Fruit fly (Drosophila melanogaster): Measurements from ENCODE around the gene CG45263.

Gene CG45263

DNA sequence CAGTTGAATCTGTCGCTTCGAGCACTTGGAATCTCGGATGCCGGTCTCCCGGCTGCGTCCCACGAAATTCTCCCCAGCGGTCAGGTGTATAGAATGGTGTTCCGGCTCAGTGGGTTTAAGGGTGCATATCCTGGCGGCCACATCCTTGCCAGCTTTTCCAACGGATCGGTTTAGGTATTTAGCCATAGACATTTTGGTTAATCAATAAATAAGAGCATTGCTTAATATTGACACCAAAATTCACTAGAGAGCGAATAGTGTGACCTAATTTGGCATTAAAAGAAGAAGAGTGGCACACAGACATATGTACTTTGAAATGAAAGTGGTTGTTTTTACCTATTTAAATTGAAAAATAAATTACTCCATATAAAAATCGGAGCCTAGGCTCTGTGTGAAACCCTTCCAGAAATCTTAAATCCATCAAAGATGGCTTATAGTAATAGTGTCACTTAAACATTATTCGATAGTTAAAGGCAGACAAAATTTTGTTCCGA, 134.1 kb downstream of the CG45263 start, which contains the start of the genes PNKP and COX7AL (continued):
- TF ChIP-seq Sry-δ (GFP tag; optimal IDR thresholded peaks at IDR 0.05) (peak; percentile 13), E2f1 (GFP tag; IDR thresholded peaks at IDR 0.05) (no peak), CG18011 (GFP tag; optimal IDR thresholded peaks at IDR 0.05) (no peak), GATAe (GFP tag; conservative IDR thresholded peaks at IDR 0.05) (no peak), Xbp1 (GFP tag; optimal IDR thresholded peaks at IDR 0.05) (no peak), crol (GFP tag; IDR thresholded peaks at IDR 0.05) (no peak), btn (GFP tag; optimal IDR thresholded peaks at IDR 0.05) (no peak), pan (optimal IDR thresholded peaks at IDR 0.05) (no peak), pan (GFP tag; optimal IDR thresholded peaks at IDR 0.05 in 1 of 2, IDR thresholded peaks at IDR 0.05 in 1 of 2) (no peak), amos (GFP tag; IDR thresholded peaks at IDR 0.05; ENCODE audit: partially characterized antibody) (no peak), H2.0 (GFP tag; IDR thresholded peaks at IDR 0.05) (no peak), onecut (GFP tag; IDR thresholded peaks at IDR 0.05) (peak; percentile 89), Asciz (GFP tag; optimal IDR thresholded peaks at IDR 0.05) (no peak), CG8359 (GFP tag; optimal IDR thresholded peaks at IDR 0.05; ENCODE audit: borderline replicate concordance) (no peak), tgo (GFP tag; IDR thresholded peaks at IDR 0.05) (no peak), rib (GFP tag; IDR thresholded peaks at IDR 0.05) (no peak), da (GFP tag; optimal IDR thresholded peaks at IDR 0.05) (no peak), CG7928 (GFP tag; optimal IDR thresholded peaks at IDR 0.05) (no peak), Dp (GFP tag; optimal IDR thresholded peaks at IDR 0.05) (peak; percentile 58), CG7987 (GFP tag; optimal IDR thresholded peaks at IDR 0.05) (no peak), CG10543 (GFP tag; optimal IDR thresholded peaks at IDR 0.05) (no peak), CG15514 (GFP tag; optimal IDR thresholded peaks at IDR 0.05) (no peak), CG14860 (GFP tag; IDR thresholded peaks at IDR 0.05; ENCODE audit: partially characterized antibody) (no peak), fd3F (GFP tag; optimal IDR thresholded peaks at IDR 0.05) (no peak), sc (optimal IDR thresholded peaks at IDR 0.05) (no peak), sc (GFP tag; optimal IDR thresholded peaks at IDR 0.05) (no peak), CG16813 (GFP tag; IDR thresholded peaks at IDR 0.05; ENCODE audit: partially characterized antibody) (no peak), sug (tag; optimal IDR thresholded peaks at IDR 0.05) (no peak), HmgZ (tag; optimal IDR thresholded peaks at IDR 0.05) (peak; percentile 13), CG11560 (tag; IDR thresholded peaks at IDR 0.05) (no peak), caup (GFP tag; optimal IDR thresholded peaks at IDR 0.05; ENCODE audit: severe bottlenecking) (no peak), Camta (GFP tag; optimal IDR thresholded peaks at IDR 0.05) (no peak), sens (GFP tag) (no peak), CG17361 (GFP tag; IDR thresholded peaks at IDR 0.05) (no peak), al (GFP tag; IDR thresholded peaks at IDR 0.05) (no peak), nom (GFP tag; optimal IDR thresholded peaks at IDR 0.05) (no peak), CG4730 (GFP tag; IDR thresholded peaks at IDR 0.05) (no peak), shn (GFP tag; optimal IDR thresholded peaks at IDR 0.05) (no peak), Ssrp (tag; optimal IDR thresholded peaks at IDR 0.05) (no peak), CG13287 (GFP tag; IDR thresholded peaks at IDR 0.05; ENCODE audit: partially characterized antibody) (0 out of 2 replicates have a peak, but pooled peaks have one; percentile 19), CG31441 (GFP tag; IDR thresholded peaks at IDR 0.05) (no peak), CG7963 (GFP tag; IDR thresholded peaks at IDR 0.05; ENCODE audit: partially characterized antibody) (no peak), gcm (GFP tag; optimal IDR thresholded peaks at IDR 0.05) (no peak), CG6654 (GFP tag; optimal IDR thresholded peaks at IDR 0.05) (no peak), CG17385 (GFP tag; optimal IDR thresholded peaks at IDR 0.05) (peak; percentile 92), otp (GFP tag; IDR thresholded peaks at IDR 0.05) (no peak), CG15073 (GFP tag; optimal IDR thresholded peaks at IDR 0.05) (no peak), Tbp (GFP tag; optimal IDR thresholded peaks at IDR 0.05) (no peak), unpg (GFP tag; optimal IDR thresholded peaks at IDR 0.05) (no peak), ERR (GFP tag; optimal IDR thresholded peaks at IDR 0.05) (no peak), CG6175 (GFP tag; IDR thresholded peaks at IDR 0.05) (no peak)

All from whole organism, embryonic.